Fruit fly (Drosophila melanogaster) whole organism, embryonic: Measurements from ENCODE around the gene cu.
A peak's percentile ranks its signal among the peaks of the same experiment; 100 is the strongest.

Experiments used
- Bgb ChIP-seq: fragments of 200-800 bp; sonication (Bioruptor generic); IDR thresholded peaks from 2 replicates; pipeline ENCODE4 v1.3.6; 2022; ENCODE audit warnings: missing biosample characterization, missing genetic modification characterization; ENCODE audit not compliant: partially characterized antibody
- BtbVII ChIP-seq: fragments of 200-800 bp; sonication (Bioruptor generic); optimal IDR thresholded peaks from 3 replicates; lab custom pipeline; 2017; ENCODE audit warnings: missing biosample characterization, mild to moderate bottlenecking, missing genetic modification characterization
- CG1024 ChIP-seq: fragments of 200-800 bp; sonication (Bioruptor generic); IDR thresholded peaks from 2 replicates; pipeline ENCODE4 v1.3.6; 2022; ENCODE audit warnings: missing biosample characterization, missing genetic modification characterization
- CG11093 ChIP-seq: fragments of 200-800 bp; sonication (Bioruptor generic); IDR thresholded peaks from 3 replicates; pipeline ENCODE4 v1.3.6; 2022; ENCODE audit warnings: missing biosample characterization, missing genetic modification characterization
- CG12104 ChIP-seq: fragments of 200-800 bp; sonication (Bioruptor generic); optimal IDR thresholded peaks from 3 replicates; lab custom pipeline; 2016; ENCODE audit warnings: missing biosample characterization, missing genetic modification characterization
- CG12236 ChIP-seq: fragments of 200-800 bp; sonication (Bioruptor generic); optimal IDR thresholded peaks from 2 replicates; lab custom pipeline; 2016; ENCODE audit warnings: missing biosample characterization, missing genetic modification characterization
- CG1233 ChIP-seq: fragments of 200-800 bp; sonication (Bioruptor generic); optimal IDR thresholded peaks from 4 replicates; lab custom pipeline; 2018; ENCODE audit warnings: missing biosample characterization, mild to moderate bottlenecking, missing genetic modification characterization
- CG17186 ChIP-seq: fragments of 200-800 bp; sonication (Bioruptor generic); optimal IDR thresholded peaks from 3 replicates; lab custom pipeline; 2017; ENCODE audit warnings: missing biosample characterization, missing genetic modification reagents, missing genetic modification characterization
- CG17568 ChIP-seq: fragments of 200-800 bp; sonication (Bioruptor generic); optimal IDR thresholded peaks from 2 replicates; lab custom pipeline; 2018; ENCODE audit warnings: missing biosample characterization, mild to moderate bottlenecking, missing genetic modification characterization, moderate library complexity
- CG17912 ChIP-seq: fragments of 200-800 bp; sonication (Bioruptor generic); optimal IDR thresholded peaks from 2 replicates; lab custom pipeline; 2018; ENCODE audit warnings: missing biosample characterization, mild to moderate bottlenecking, missing genetic modification characterization
- CG3163 ChIP-seq: fragments of 200-800 bp; sonication (Bioruptor generic); optimal IDR thresholded peaks from 3 replicates; lab custom pipeline; 2016; ENCODE audit warnings: missing biosample characterization, missing genetic modification characterization
- CG43689 ChIP-seq: fragments of 200-800 bp; sonication (Bioruptor generic); IDR thresholded peaks from 2 replicates; pipeline ENCODE4 v1.3.6; 2022; ENCODE audit warnings: missing biosample characterization, missing genetic modification characterization
- CG4730 ChIP-seq: fragments of 200-800 bp; sonication (Bioruptor generic); IDR thresholded peaks from 2 replicates; pipeline ENCODE4 v1.3.6; 2022; ENCODE audit warnings: missing biosample characterization, missing genetic modification characterization
- CG5953 ChIP-seq: fragments of 200-800 bp; sonication (Bioruptor generic); IDR thresholded peaks from 2 replicates; pipeline ENCODE4 v1.3.6; 2022; ENCODE audit warnings: missing biosample characterization, missing genetic modification characterization
- CG7786 ChIP-seq: fragments of 200-800 bp; sonication (Bioruptor generic); optimal IDR thresholded peaks from 2 replicates; lab custom pipeline; 2016; ENCODE audit warnings: missing biosample characterization, missing genetic modification characterization
- CG8359 ChIP-seq: fragments of 200-800 bp; sonication (Bioruptor generic); optimal IDR thresholded peaks from 2 replicates; lab custom pipeline; 2017; ENCODE audit warnings: missing biosample characterization, mild to moderate bottlenecking, missing genetic modification characterization, borderline replicate concordance
- Dip2 ChIP-seq: fragments of 200-800 bp; sonication (Bioruptor generic); IDR thresholded peaks from 2 replicates; pipeline ENCODE4 v1.3.6; 2022; ENCODE audit warnings: missing biosample characterization, missing genetic modification characterization
- Dll ChIP-seq: fragments of 200-800 bp; sonication (Bioruptor generic); IDR thresholded peaks from 4 replicates; pipeline ENCODE4 v1.3.6; 2022; ENCODE audit warnings: missing biosample characterization, missing genetic modification characterization; ENCODE audit not compliant: partially characterized antibody
- E2f2 ChIP-seq: fragments of 200-800 bp; sonication (Bioruptor generic); IDR thresholded peaks from 2 replicates; pipeline ENCODE4 v1.3.6; 2022; ENCODE audit warnings: missing biosample characterization, missing genetic modification characterization
- Jarid2 ChIP-seq: fragments of 200-800 bp; sonication (Bioruptor generic); optimal IDR thresholded peaks from 3 replicates; lab custom pipeline; 2017; ENCODE audit warnings: mild to moderate bottlenecking, missing biosample characterization, missing genetic modification reagents, missing genetic modification characterization
- MTF-1 ChIP-seq: fragments of 200-800 bp; sonication (Bioruptor generic); optimal IDR thresholded peaks from 2 replicates; lab custom pipeline; 2018; ENCODE audit warnings: missing biosample characterization, mild to moderate bottlenecking, missing genetic modification characterization, borderline replicate concordance
- Med ChIP-seq: fragments of 200-800 bp; sonication (Bioruptor generic); peaks from one replicate; lab custom pipeline; 2016; ENCODE audit warnings: missing biosample characterization, missing genetic modification characterization, mild to moderate bottlenecking, inconsistent platforms, moderate library complexity
- Mes4 ChIP-seq: fragments of 200-800 bp; sonication (Bioruptor generic); optimal IDR thresholded peaks from 2 replicates; lab custom pipeline; 2016; ENCODE audit warnings: missing biosample characterization, missing genetic modification characterization
- Rfx ChIP-seq: fragments of 200-800 bp; sonication (Bioruptor generic); IDR thresholded peaks from 2 replicates; pipeline ENCODE4 v1.3.6; 2022; ENCODE audit warnings: missing biosample characterization, missing genetic modification characterization
- Scr ChIP-seq: fragments of 200-800 bp; sonication (Bioruptor generic); IDR thresholded peaks from 2 replicates; pipeline ENCODE4 v1.3.6; 2022; ENCODE audit warnings: missing biosample characterization, missing genetic modification characterization; ENCODE audit not compliant: partially characterized antibody
- TFAM ChIP-seq: fragments of 200-800 bp; sonication (Bioruptor generic); optimal IDR thresholded peaks from 2 replicates; lab custom pipeline; 2017; ENCODE audit warnings: missing biosample characterization, missing genetic modification characterization, inconsistent platforms
- Tbp ChIP-seq: fragments of >200 bp; optimal IDR thresholded peaks from 2 replicates; lab custom pipeline; 2018; ENCODE audit warnings: missing biosample characterization, missing genetic modification characterization
- Trl ChIP-seq, 3 experiments: fragments of >200 bp in 2 of 3; fragments of 200-800 bp in 1 of 3; sonication (Bioruptor generic) in 1 of 3; optimal IDR thresholded peaks; 2 replicates in 1 of 3; 3 replicates in 2 of 3; lab custom pipeline; 2016 to 2017; ENCODE audit warnings: missing biosample characterization in 1 of 3, missing genetic modification characterization in 1 of 3
- Vsx1 ChIP-seq: fragments of 200-800 bp; sonication (Bioruptor generic); optimal IDR thresholded peaks from 2 replicates; lab custom pipeline; 2017; ENCODE audit warnings: missing biosample characterization, mild to moderate bottlenecking, missing genetic modification characterization, missing genetic modification reagents
- Xrp1 ChIP-seq: fragments of 200-800 bp; sonication (Bioruptor generic); IDR thresholded peaks from 2 replicates; pipeline ENCODE4 v1.3.6; 2022; ENCODE audit warnings: missing biosample characterization, missing genetic modification characterization
- ara ChIP-seq: fragments of 200-800 bp; sonication (Bioruptor generic); IDR thresholded peaks from 2 replicates; pipeline ENCODE4 v1.3.6; 2022; ENCODE audit warnings: missing biosample characterization, missing genetic modification characterization
- bcd ChIP-seq: fragments of 200-800 bp; sonication (Bioruptor generic); optimal IDR thresholded peaks from 2 replicates; lab custom pipeline; 2017; ENCODE audit warnings: missing biosample characterization, mild to moderate bottlenecking, missing genetic modification characterization
- da ChIP-seq: fragments of 200-800 bp; sonication (Bioruptor generic); optimal IDR thresholded peaks from 2 replicates; lab custom pipeline; 2016; ENCODE audit warnings: missing biosample characterization, missing genetic modification characterization
- dan ChIP-seq: fragments of 200-800 bp; sonication (Bioruptor generic); IDR thresholded peaks from 2 replicates; pipeline ENCODE4 v1.3.6; 2022; ENCODE audit warnings: missing biosample characterization, missing genetic modification characterization
- exex ChIP-seq: fragments of 200-800 bp; sonication (Bioruptor generic); optimal IDR thresholded peaks from 4 replicates; lab custom pipeline; 2018; ENCODE audit warnings: missing biosample characterization, mild to moderate bottlenecking, missing genetic modification characterization, moderate library complexity
- eyg ChIP-seq: fragments of 200-800 bp; sonication (Bioruptor generic); optimal IDR thresholded peaks from 3 replicates; lab custom pipeline; 2016; ENCODE audit warnings: missing biosample characterization, missing genetic modification characterization
- fd3F ChIP-seq: fragments of 200-800 bp; sonication (Bioruptor generic); optimal IDR thresholded peaks from 2 replicates; lab custom pipeline; 2018; ENCODE audit warnings: missing biosample characterization, mild to moderate bottlenecking, missing genetic modification characterization, moderate library complexity
- grn ChIP-seq: fragments of 200-800 bp; sonication (Bioruptor generic); optimal IDR thresholded peaks from 3 replicates; lab custom pipeline; 2017; ENCODE audit warnings: missing biosample characterization, missing genetic modification characterization
- lab ChIP-seq: fragments of 200-800 bp; sonication (Bioruptor generic); optimal IDR thresholded peaks from 3 replicates; lab custom pipeline; 2017; ENCODE audit warnings: missing biosample characterization, missing genetic modification characterization, mild to moderate bottlenecking, moderate library complexity, missing genetic modification reagents
- lmd ChIP-seq: fragments of 200-800 bp; sonication (Bioruptor generic); IDR thresholded peaks from 2 replicates; pipeline ENCODE4 v1.3.6; 2022; ENCODE audit warnings: missing biosample characterization, missing genetic modification characterization
- lola ChIP-seq, 3 experiments: fragments of >200 bp in 2 of 3; fragments of 200-800 bp in 1 of 3; sonication (Bioruptor generic) in 1 of 3; optimal IDR thresholded peaks; 2 replicates each; lab custom pipeline; 2017 to 2019; ENCODE audit warnings: missing biosample characterization in 3 of 3, missing genetic modification characterization in 3 of 3, mild to moderate bottlenecking in 1 of 3, moderate library complexity in 1 of 3
- maf-S ChIP-seq: fragments of 200-800 bp; sonication (Bioruptor generic); optimal IDR thresholded peaks from 2 replicates; lab custom pipeline; 2016; ENCODE audit warnings: missing biosample characterization, missing genetic modification characterization
- mld ChIP-seq: fragments of 200-800 bp; sonication (Bioruptor generic); IDR thresholded peaks from 3 replicates; pipeline ENCODE4 v1.3.6; 2022; ENCODE audit warnings: missing biosample characterization, missing genetic modification characterization; ENCODE audit not compliant: partially characterized antibody
- otp ChIP-seq: fragments of 200-800 bp; sonication (Bioruptor generic); IDR thresholded peaks from 3 replicates; pipeline ENCODE4, ENCODE4 v1.3.6; 2022; ENCODE audit warnings: missing biosample characterization, missing genetic modification characterization
- pfk ChIP-seq: fragments of 200-800 bp; sonication (Bioruptor generic); optimal IDR thresholded peaks from 2 replicates; lab custom pipeline; 2018; ENCODE audit warnings: missing biosample characterization, mild to moderate bottlenecking, missing genetic modification characterization, moderate library complexity
- sd ChIP-seq: fragments of 200-800 bp; sonication (Bioruptor generic); optimal IDR thresholded peaks from 3 replicates; lab custom pipeline; 2018; ENCODE audit warnings: missing biosample characterization, mild to moderate bottlenecking, missing genetic modification characterization, moderate library complexity
- sens-2 ChIP-seq: fragments of 200-800 bp; sonication (Bioruptor generic); IDR thresholded peaks from 2 replicates; pipeline ENCODE4 v1.3.6; 2022; ENCODE audit warnings: missing biosample characterization, missing genetic modification characterization
- slbo ChIP-seq: fragments of 200-800 bp; sonication (Bioruptor generic); IDR thresholded peaks from 2 replicates; pipeline ENCODE4 v1.3.6; 2022; ENCODE audit warnings: missing biosample characterization, missing genetic modification characterization
- unc-4 ChIP-seq: fragments of 200-800 bp; sonication (Bioruptor generic); IDR thresholded peaks from 2 replicates; pipeline ENCODE4 v1.3.6; 2022; ENCODE audit warnings: missing biosample characterization, missing genetic modification characterization; ENCODE audit not compliant: partially characterized antibody
- wek ChIP-seq: fragments of 200-800 bp; sonication (Bioruptor generic); optimal IDR thresholded peaks from 3 replicates; lab custom pipeline; 2018; ENCODE audit warnings: missing biosample characterization, mild to moderate bottlenecking, missing genetic modification characterization, moderate library complexity
- zen ChIP-seq: fragments of 200-800 bp; sonication (Bioruptor generic); optimal IDR thresholded peaks from 3 replicates; lab custom pipeline; 2018; ENCODE audit warnings: missing biosample characterization, mild to moderate bottlenecking, missing genetic modification characterization, moderate library complexity

The cu gene

DNA sequence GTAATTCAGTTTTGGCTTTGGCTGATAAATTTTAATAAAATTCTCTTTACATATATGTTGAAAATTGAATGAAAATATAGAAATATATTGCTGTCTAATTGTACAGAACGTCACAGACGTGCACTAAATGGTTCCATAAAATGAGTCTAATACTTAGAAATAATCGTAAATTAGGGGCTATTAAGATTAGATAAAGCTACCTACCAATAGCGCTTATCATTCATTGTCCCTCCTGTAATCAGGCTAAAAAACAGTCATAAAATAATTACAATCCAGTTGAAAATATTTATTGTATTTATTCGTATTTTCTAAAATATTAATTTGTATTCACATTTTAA lies 24.3 kb upstream of the cu start (continued):
- no peak for TF ChIP-seq CG4730 (GFP tag; lab: Robert Waterston, UW)
- no peak for TF ChIP-seq Med (GFP tag; lab: Kevin White, UChicago)
- TF ChIP-seq sd: peak; percentile 48
- TF ChIP-seq CG1024: no peak
- no peak for TF ChIP-seq lmd (GFP tag; lab: Robert Waterston, UW)
- no peak for TF ChIP-seq E2f2
- TF ChIP-seq dan: no peak
- no peak for TF ChIP-seq Dll (GFP tag; lab: Robert Waterston, UW)
- no peak for TF ChIP-seq slbo (GFP tag; lab: Robert Waterston, UW)
- TF ChIP-seq otp (GFP tag; lab: Robert Waterston, UW): no peak
- no peak for TF ChIP-seq pfk
- no peak for TF ChIP-seq CG8359 (GFP tag; lab: Kevin White, UChicago)
- no peak for TF ChIP-seq unc-4
- no peak for TF ChIP-seq fd3F
- TF ChIP-seq Vsx1: peak; percentile 72
- no peak for TF ChIP-seq CG43689 (GFP tag; lab: Robert Waterston, UW)
- no peak for TF ChIP-seq sens-2 (GFP tag; lab: Robert Waterston, UW)
- peak in 1 of 2 experiments; percentile 23 for TF ChIP-seq Trl (optimal IDR thresholded peaks at IDR 0.05; lab: Kevin White, UChicago)
- TF ChIP-seq Trl (GFP tag; optimal IDR thresholded peaks at IDR 0.05; lab: Kevin White, UChicago): no peak
- TF ChIP-seq zen (tag; lab: Kevin White, UChicago): no peak
- TF ChIP-seq grn (GFP tag; lab: Kevin White, UChicago): peak; percentile 29
- no peak for TF ChIP-seq Rfx (GFP tag; lab: Robert Waterston, UW)
- peak; percentile 29 for TF ChIP-seq CG17568 (GFP tag; lab: Kevin White, UChicago)
- no peak for TF ChIP-seq CG1233
- no peak for TF ChIP-seq CG12236 (GFP tag; lab: Kevin White, UChicago)
- TF ChIP-seq CG11093 (GFP tag; lab: Robert Waterston, UW): no peak
- no peak for TF ChIP-seq BtbVII (GFP tag; lab: Kevin White, UChicago)
- no peak for TF ChIP-seq MTF-1
- no peak for TF ChIP-seq wek (GFP tag; lab: Kevin White, UChicago)
- no peak for TF ChIP-seq CG17912 (GFP tag; lab: Kevin White, UChicago)

DNA sequence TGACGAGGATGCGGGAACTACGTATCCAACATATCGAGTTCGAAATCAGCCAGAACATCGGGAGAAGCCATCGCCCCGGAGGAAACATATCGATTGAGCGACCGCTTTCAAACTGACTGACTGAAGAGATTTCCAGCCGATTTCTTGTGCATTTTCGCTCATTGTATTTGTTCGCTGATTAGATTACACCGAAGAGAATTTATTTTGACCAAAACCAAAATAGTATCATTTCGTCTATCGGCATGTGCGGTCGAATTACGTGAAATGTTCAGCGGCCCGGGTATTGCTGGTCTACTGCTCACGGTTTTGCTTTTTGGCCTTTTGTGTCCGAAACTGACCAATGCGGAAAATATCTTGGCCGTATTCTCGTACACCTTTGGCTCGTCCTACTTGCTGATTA lies 22.1 kb upstream of the cu start, which contains the start of the genes Ugt304A1 and Ugt303A1:
Ugt304A1 (minus strand) TSS at position 101 of the 400 bp plus-strand sequence.
Ugt303A1 (plus strand) TSS at position 222 of the 400 bp plus-strand sequence.
- no peak for TF ChIP-seq CG17186 (GFP tag; lab: Kevin White, UChicago)
- no peak for TF ChIP-seq lola (GFP tag; optimal IDR thresholded peaks at IDR 0.05; lab: Kevin White, UChicago)
- TF ChIP-seq da (GFP tag; lab: Kevin White, UChicago): no peak
- no peak for TF ChIP-seq Xrp1 (GFP tag; lab: Robert Waterston, UW)
- TF ChIP-seq Bgb (GFP tag; lab: Robert Waterston, UW): no peak
- TF ChIP-seq CG5953 (GFP tag; lab: Robert Waterston, UW): no peak
- no peak for TF ChIP-seq BtbVII (GFP tag; lab: Kevin White, UChicago)
- TF ChIP-seq CG12104: no peak
- peak in 1 of 2 experiments; percentile 5 for TF ChIP-seq Trl (optimal IDR thresholded peaks at IDR 0.05; lab: Kevin White, UChicago)
- TF ChIP-seq Trl (GFP tag; optimal IDR thresholded peaks at IDR 0.05; lab: Kevin White, UChicago): no peak
- TF ChIP-seq mld (GFP tag; lab: Robert Waterston, UW): no peak
- TF ChIP-seq Mes4 (GFP tag; lab: Kevin White, UChicago): no peak
- TF ChIP-seq Scr (GFP tag; lab: Robert Waterston, UW): no peak
- no peak for TF ChIP-seq ara (GFP tag; lab: Robert Waterston, UW)
- TF ChIP-seq exex (tag; lab: Kevin White, UChicago): peak; percentile 18
- TF ChIP-seq bcd: no peak
- TF ChIP-seq CG3163 (GFP tag; lab: Kevin White, UChicago): peak; percentile 26
- TF ChIP-seq Jarid2 (GFP tag; lab: Kevin White, UChicago): peak; percentile 36
- TF ChIP-seq eyg (GFP tag; lab: Kevin White, UChicago): no peak
- no peak for TF ChIP-seq Dip2 (GFP tag; lab: Robert Waterston, UW)
- no peak for TF ChIP-seq CG7786 (GFP tag; lab: Kevin White, UChicago)
- peak; percentile 5 for TF ChIP-seq lab (GFP tag; lab: Kevin White, UChicago)
- no peak for TF ChIP-seq maf-S (GFP tag; lab: Kevin White, UChicago)
- TF ChIP-seq Rfx (GFP tag; lab: Robert Waterston, UW): peak; percentile 20; the same call in 1 of the 2 replicates
- TF ChIP-seq TFAM: no peak
- no peak for TF ChIP-seq Tbp
